Fruit fly (Drosophila melanogaster) whole organism, wandering third instar larva: ENCODE measurements around the gene CG10140.

Experiments
- CG32264 ChIP-seq: fragments of 200-800 bp; sonication (Bioruptor generic); optimal IDR thresholded peaks from 2 replicates; lab custom pipeline; 2016; ENCODE audit warnings: missing biosample characterization, missing genetic modification characterization
- CrebA ChIP-seq: fragments of 200-800 bp; sonication (Bioruptor generic); optimal IDR thresholded peaks from 2 replicates; lab custom pipeline; 2016; ENCODE audit warnings: missing biosample characterization, mild to moderate bottlenecking, missing genetic modification characterization, borderline replicate concordance
- Dfd ChIP-seq: fragments of >200 bp; optimal IDR thresholded peaks from 2 replicates; lab custom pipeline; 2017; ENCODE audit warnings: missing biosample characterization, missing genetic modification characterization
- HLH106 ChIP-seq: fragments of 200-800 bp; optimal IDR thresholded peaks from 3 replicates; lab custom pipeline; 2019; ENCODE audit warnings: missing biosample characterization, mild to moderate bottlenecking, missing genetic modification characterization, moderate library complexity
- Sp1 ChIP-seq: fragments of 200-800 bp; sonication (Bioruptor generic); optimal IDR thresholded peaks from 3 replicates; lab custom pipeline; 2019; ENCODE audit warnings: missing biosample characterization, mild to moderate bottlenecking, missing genetic modification characterization, moderate library complexity
- fru ChIP-seq: fragments of 200-800 bp; sonication (Bioruptor generic); optimal IDR thresholded peaks from 3 replicates; lab custom pipeline; 2016; ENCODE audit warnings: missing biosample characterization, mild to moderate bottlenecking, missing genetic modification characterization
- jim ChIP-seq: fragments of 175-275, 200-325 bp; sonication (Bioruptor generic); optimal IDR thresholded peaks from 2 replicates; lab custom pipeline; 2016; ENCODE audit warnings: missing biosample characterization, mild to moderate bottlenecking, missing genetic modification characterization
- lola ChIP-seq: fragments of >200 bp; optimal IDR thresholded peaks from 2 replicates; lab custom pipeline; 2017; ENCODE audit warnings: missing biosample characterization, missing genetic modification characterization
- pan ChIP-seq: fragments of >200 bp; optimal IDR thresholded peaks from 2 replicates; lab custom pipeline; 2017
- psq ChIP-seq: fragments of 200-800 bp; sonication (Bioruptor generic); optimal IDR thresholded peaks from 3 replicates; lab custom pipeline; 2017; ENCODE audit warnings: missing biosample characterization, mild to moderate bottlenecking, missing genetic modification characterization, moderate library complexity
- usp ChIP-seq: fragments of >200 bp; optimal IDR thresholded peaks from 2 replicates; lab custom pipeline; 2017; ENCODE audit warnings: missing biosample characterization, missing genetic modification characterization

- TF ChIP-seq CG32264 (GFP tag; lab: Kevin White, UChicago): peak; percentile 47
- TF ChIP-seq CrebA (GFP tag; lab: Kevin White, UChicago): no peak
- TF ChIP-seq psq (GFP tag; lab: Kevin White, UChicago): peak; percentile 87
- peak; percentile 90 for TF ChIP-seq fru (GFP tag; lab: Kevin White, UChicago)
- no peak for TF ChIP-seq jim (GFP tag; lab: Kevin White, UChicago)
- TF ChIP-seq Sp1 (GFP tag; lab: Kevin White, UChicago): peak; percentile 86
- no peak for TF ChIP-seq pan (lab: Kevin White, UChicago)
- no peak for TF ChIP-seq usp (GFP tag; lab: Kevin White, UChicago)
- TF ChIP-seq Dfd (GFP tag; lab: Kevin White, UChicago): no peak
- peak; percentile 86 for TF ChIP-seq HLH106 (tag; lab: Kevin White, UChicago)
- no peak for TF ChIP-seq lola (GFP tag; lab: Kevin White, UChicago)
These were observed 36.5 kb upstream of the CG10140 start for dm6 chr3L:13476566-13477452.
